Fruit fly (Drosophila melanogaster) whole organism, wandering third instar larva: ENCODE measurements around the gene Myo61F.

Experiments
- Abd-B ChIP-seq: fragments of >200 bp; optimal IDR thresholded peaks from 2 replicates; lab custom pipeline; 2017; ENCODE audit warnings: missing biosample characterization, missing genetic modification characterization
- Hr78 ChIP-seq: fragments of >200 bp; optimal IDR thresholded peaks from 2 replicates; lab custom pipeline; 2017; ENCODE audit warnings: missing biosample characterization, missing genetic modification characterization
- lola ChIP-seq: fragments of >200 bp; optimal IDR thresholded peaks from 2 replicates; lab custom pipeline; 2017; ENCODE audit warnings: missing biosample characterization, missing genetic modification characterization

dm6 chr3L:1318241-1318640 is at the start of gene Myo61F:
- TF ChIP-seq Hr78 (GFP tag; lab: Kevin White, UChicago) (no peak), lola (no peak), Abd-B (GFP tag; lab: Kevin White, UChicago) (no peak)
